Worm (Caenorhabditis elegans) whole organism, L4/young adult: ENCODE measurements around the gene F56D6.6.

Experiments
- W03F9.2 ChIP-seq: fragments of 150-350 bp; optimal IDR thresholded peaks from 2 replicates; lab custom pipeline; 2014; ENCODE audit warnings: missing biosample characterization, missing genetic modification characterization
- him-1 ChIP-seq: sonication (generic microtip); optimal IDR thresholded peaks from 2 replicates; lab custom pipeline; 2016; ENCODE audit warnings: missing genotype, missing genetic modification reagents, missing genetic modification characterization, missing compliant biosample characterization

ce11 chrIV:3926117-3926516 is 23.1 kb downstream of the F56D6.6 start, which contains the start of gene clec-68:
- TF ChIP-seq W03F9.2 (tag; lab: Kevin White, UChicago) (no peak), him-1 (tag; lab: Kevin White, UChicago) (no peak)
